Worm (Caenorhabditis elegans) whole organism, L4/young adult: ENCODE measurements around the gene Y67H2A.2.

ENCODE experiments used
- W03F9.2 ChIP-seq: fragments of 150-350 bp; optimal IDR thresholded peaks from 2 replicates; lab custom pipeline; 2014; ENCODE audit warnings: missing biosample characterization, missing genetic modification characterization
- dao-5 ChIP-seq: sonication (generic microtip); optimal IDR thresholded peaks from 2 replicates; lab custom pipeline; 2016; ENCODE audit warnings: missing genotype, missing genetic modification characterization, moderate library complexity, missing compliant biosample characterization
- him-1 ChIP-seq: sonication (generic microtip); optimal IDR thresholded peaks from 2 replicates; lab custom pipeline; 2016; ENCODE audit warnings: missing genotype, missing genetic modification reagents, missing genetic modification characterization, missing compliant biosample characterization

The Y67H2A.2 gene

DNA sequence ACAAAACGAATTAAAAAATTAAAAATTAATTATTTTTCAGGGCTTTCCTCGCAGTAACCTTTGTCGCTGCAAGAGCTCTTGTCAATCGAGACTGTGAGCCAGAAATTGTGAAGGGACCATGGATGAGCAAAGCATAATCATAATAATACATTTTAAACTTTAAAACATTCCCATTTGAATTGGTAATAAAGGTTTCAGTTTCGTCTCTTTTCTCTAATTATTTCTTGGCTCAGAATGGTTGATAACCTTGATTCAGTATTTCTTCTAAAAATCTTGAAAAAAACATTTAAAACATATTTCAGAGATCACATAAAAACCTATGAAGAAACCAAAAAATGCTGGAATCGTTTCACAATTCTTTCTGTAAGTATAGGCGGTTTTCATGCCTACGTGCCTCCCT, 38.7 kb downstream of the Y67H2A.2 start, which contains the start of gene JC8.16:
Gene JC8.16 (plus strand): TSS at position 301 of the 400 bp plus-strand sequence.
- no peak for TF ChIP-seq dao-5 (tag; lab: Kevin White, UChicago)
- TF ChIP-seq him-1 (tag; lab: Kevin White, UChicago), result no peak
- TF ChIP-seq W03F9.2, result no peak

DNA sequence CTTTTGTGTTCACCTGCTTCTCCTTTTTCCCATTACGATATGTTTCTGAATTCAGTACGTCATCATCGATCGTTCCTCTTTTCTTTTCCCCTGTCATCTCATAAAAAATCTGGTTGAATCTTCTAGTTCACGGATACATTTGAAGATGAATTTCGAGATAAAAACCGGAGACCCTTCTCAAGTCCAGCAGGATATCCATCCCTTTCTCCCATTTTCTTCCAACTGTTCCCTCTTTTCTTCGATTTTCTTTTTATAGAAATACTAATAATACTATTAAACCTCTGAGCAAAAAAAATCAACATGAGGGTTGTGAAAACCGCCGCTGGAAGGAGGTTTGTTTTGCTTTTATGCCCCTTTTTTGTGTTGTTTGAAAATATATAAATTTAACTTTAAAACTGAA, 41.7 kb downstream of the Y67H2A.2 start, which contains the start of gene bus-12:
Gene bus-12 (plus strand): TSS at position 301 of the 400 bp plus-strand sequence.
- TF ChIP-seq dao-5 (tag; lab: Kevin White, UChicago) (no peak), W03F9.2 (no peak), him-1 (tag; lab: Kevin White, UChicago) (no peak)

DNA sequence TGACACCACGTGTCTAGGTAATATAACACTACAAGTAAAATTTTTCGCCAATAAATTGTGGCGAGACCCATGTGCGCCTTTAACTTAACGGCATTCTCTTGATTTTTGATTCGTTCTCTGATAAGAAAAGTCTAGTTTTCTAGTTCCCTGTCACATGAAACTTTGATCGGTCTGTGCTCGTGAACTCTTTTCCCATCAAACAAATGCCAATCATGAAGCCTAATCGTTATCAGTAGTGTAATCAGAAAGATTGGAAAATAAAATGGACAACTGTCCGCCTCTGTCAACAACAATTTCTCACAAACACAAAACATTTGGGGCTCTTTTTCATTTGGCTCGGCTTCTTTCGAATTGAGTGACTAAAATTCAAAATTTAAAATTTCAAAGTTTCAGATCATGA, 43.8 kb downstream of the Y67H2A.2 start, which contains the start of gene ttr-45:
Gene ttr-45 (plus strand): TSS at position 385 of the 400 bp plus-strand sequence.
- TF ChIP-seq him-1 (tag; lab: Kevin White, UChicago) (no peak), dao-5 (tag; lab: Kevin White, UChicago) (no peak), W03F9.2 (no peak)

DNA sequence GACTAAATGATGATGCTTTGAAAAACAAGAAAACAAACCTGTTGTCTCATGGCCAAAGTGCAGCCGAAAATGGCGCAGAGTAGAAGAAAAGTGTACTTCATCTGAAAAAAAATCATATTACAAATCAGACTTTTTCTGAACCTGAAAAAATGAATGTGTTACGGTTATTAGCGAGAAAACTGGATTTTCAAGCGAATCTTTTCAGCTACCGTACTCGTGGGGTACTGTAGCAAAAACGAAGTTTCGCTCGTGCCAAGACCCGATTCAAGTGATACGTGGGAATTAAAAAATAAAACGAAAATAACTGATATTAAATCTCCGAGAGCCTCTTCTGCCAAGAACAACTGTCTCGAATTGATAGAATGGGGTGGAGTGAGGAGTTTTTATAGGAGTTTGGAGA, 45.4 kb downstream of the Y67H2A.2 start, which contains the start of gene ttr-51:
Gene ttr-51 (minus strand): TSS at position 101 of the 400 bp plus-strand sequence.
- TF ChIP-seq W03F9.2 (no peak), him-1 (tag; lab: Kevin White, UChicago) (no peak), dao-5 (tag; lab: Kevin White, UChicago) (no peak)

DNA sequence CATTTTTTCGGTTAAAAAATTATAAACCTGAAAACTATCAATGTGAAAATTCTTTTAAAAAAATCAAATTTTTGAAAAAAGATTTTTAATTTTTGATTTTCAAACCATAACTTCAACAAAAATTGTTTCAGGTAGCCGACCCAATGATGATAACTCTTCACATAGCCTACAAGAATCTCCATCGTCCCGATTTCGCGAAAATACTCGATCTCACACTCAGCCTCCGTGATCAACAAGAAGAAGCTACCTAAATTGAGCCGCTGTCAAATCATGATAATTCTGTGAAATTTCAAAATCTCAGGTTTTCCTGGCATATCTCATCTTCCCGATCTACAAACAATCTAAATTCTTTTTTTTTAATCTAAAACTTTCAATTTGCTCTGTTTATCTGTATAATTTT, 47.4 kb downstream of the Y67H2A.2 start:
- TF ChIP-seq him-1 (tag; lab: Kevin White, UChicago) (no peak), W03F9.2 (no peak), dao-5 (tag; lab: Kevin White, UChicago) (no peak)

DNA sequence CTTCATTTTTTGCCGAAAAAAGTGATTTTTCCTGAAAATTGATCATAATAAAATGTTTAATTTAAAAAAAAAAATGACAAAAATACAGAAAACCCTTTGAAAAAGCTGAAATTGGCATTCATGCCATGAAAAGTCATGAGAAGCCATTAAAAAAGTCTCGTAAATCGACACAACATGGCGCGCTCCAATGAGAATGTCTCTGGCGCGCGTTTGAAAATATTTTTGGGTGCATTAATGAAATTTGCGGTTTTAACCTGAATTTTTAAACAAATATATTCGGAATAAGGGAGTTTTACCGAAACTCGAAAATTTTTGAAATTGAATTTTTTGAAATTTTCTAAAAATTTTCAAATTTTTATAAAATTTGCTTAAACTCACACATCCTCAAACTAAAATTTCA, 49.8 kb downstream of the Y67H2A.2 start:
- TF ChIP-seq W03F9.2, result no peak
- TF ChIP-seq him-1 (tag; lab: Kevin White, UChicago), result no peak
- TF ChIP-seq dao-5 (tag; lab: Kevin White, UChicago), result no peak

DNA sequence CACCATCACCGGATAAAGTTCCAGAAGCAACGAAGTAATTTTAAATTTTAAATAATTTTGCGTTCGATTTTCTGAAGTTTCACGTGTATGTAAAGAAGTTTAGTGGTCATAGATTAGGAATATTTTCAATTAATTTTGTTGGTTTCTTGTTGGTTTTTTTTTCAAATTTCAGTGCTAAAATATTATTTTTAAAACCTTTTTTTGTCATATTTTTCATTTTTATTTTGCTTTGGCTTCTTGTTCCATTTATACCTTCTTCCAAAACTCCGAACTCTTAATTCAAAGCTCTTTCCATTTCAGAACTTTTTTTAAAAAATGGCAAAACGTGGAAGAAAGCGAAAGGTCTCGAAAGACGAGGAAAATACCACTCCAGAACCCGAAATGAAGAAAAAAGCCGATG, 50.7 kb downstream of the Y67H2A.2 start, which contains the start of gene JC8.7:
Gene JC8.7 (plus strand): TSS at position 301 of the 400 bp plus-strand sequence.
- TF ChIP-seq him-1 (tag; lab: Kevin White, UChicago) (no peak), W03F9.2 (no peak), dao-5 (tag; lab: Kevin White, UChicago) (no peak)

DNA sequence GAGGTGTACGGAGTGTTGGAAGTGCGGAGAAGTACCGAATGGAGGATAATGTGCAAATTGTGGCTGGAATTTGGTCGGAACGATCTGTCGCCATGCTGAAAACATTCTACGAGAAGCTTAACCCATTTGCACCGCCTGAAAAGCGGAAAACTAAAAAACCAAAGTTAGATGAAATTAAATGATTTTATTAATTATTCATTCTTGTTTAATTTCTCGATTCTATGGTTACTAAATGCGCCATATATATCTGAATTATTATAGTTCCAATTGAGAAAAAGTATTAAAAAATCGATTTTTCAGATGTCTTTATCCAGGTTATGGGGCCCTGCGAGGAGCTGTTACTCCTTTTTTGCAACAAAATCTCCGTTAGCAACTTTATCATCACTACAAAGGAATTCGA, 53.6 kb downstream of the Y67H2A.2 start, which contains the start of gene cox-11:
Gene cox-11 (plus strand): TSS at position 301 of the 400 bp plus-strand sequence.
- TF ChIP-seq him-1 (tag; lab: Kevin White, UChicago), result no peak
- no peak for TF ChIP-seq dao-5 (tag; lab: Kevin White, UChicago)
- TF ChIP-seq W03F9.2, result no peak

DNA sequence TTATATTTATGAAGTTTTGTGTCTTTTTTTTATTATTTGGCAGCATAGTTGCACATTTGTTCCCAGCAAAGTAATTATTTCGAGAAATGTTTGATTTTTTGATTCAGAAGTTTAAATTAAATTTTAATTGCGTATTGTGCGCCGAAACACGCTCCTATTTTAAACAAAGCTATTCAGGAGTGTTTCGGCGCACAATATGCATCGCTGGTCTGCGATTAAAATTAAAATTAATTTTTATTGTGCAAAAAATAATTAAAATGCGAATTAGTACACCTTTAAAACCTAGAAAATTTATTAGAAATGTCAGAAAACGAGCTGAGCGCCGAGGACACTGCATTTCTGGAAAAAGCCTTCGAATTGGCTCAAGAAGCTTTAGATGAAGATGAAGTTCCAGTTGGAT, 54.2 kb downstream of the Y67H2A.2 start, which contains the start of gene JC8.4:
Gene JC8.4 (plus strand): TSS at position 301 of the 400 bp plus-strand sequence.
- TF ChIP-seq him-1 (tag; lab: Kevin White, UChicago) (no peak), dao-5 (tag; lab: Kevin White, UChicago) (no peak), W03F9.2 (no peak)

DNA sequence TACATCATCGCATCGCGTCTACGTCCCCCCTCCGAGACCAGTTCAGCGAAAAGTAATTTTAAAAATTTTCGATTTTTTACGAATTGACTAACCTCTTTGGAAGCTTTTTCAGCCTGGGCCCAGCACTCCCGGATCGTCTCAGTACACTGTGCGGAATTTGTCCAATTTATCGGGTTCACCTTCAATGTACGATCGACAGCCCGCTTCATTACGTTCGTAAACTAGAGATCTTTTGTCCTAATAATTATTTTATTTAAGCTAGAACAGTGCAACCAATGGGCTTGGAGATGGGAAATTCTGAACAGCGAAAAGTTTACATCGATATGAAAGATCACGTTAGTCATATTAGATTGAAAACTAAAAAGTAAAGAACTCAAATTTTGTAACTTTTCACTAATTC, 56.3 kb downstream of the Y67H2A.2 start:
- TF ChIP-seq W03F9.2 (no peak), dao-5 (tag; lab: Kevin White, UChicago) (no peak), him-1 (tag; lab: Kevin White, UChicago) (no peak)

DNA sequence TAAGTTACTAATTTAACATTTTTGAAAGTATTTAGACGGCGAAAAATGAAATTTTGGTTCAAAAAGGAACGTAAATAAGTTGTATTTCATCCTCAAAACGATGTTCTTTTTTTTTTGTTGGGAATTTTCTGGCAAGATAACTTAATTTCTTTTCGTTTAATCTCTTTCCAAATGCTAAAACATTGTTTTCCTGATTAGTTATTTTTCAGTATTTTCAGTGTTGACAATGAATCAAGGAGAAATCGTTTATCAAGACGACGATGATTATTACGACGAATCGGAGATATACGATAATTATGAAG, 56.8 kb downstream of the Y67H2A.2 start, which contains the start of gene lin-54:
Gene lin-54 (plus strand): TSS at position 203 of the 302 bp plus-strand sequence.
- TF ChIP-seq him-1 (tag; lab: Kevin White, UChicago) (no peak), dao-5 (tag; lab: Kevin White, UChicago) (no peak), W03F9.2 (no peak)

DNA sequence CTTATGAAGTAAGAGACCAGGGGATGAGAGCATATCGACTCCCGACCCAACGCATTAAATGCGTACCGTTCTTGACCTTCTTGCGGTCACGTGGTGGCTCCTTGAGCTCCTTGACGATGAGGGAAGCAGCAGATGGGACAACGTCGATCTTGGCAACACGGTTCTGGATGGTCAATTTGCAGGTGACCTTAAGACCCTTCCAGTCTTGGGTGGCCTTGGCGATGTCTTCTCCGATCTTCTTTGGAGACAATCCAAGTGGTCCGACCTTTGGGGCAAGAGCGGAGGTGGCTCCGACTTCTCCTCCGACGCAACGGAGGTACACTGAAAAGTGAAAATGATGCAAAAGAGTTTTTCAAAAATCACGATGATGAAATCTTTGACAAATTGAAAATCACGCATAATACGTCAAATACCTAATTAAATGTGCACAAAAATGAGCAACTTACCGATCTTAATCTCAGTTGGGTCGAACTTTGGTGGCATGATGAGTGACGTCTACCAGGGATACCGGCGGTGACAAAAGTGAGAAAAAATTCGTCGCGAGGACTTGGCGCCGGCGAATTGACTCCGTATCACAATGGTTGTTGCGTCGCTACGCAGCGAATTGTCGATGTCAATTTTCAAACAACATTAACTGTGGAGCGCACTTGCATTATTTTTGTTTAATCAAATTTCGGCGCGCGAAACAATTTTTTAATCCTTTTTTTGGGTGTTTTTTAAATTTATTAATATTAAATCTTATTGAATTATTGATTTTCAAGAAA, 57.4 kb downstream of the Y67H2A.2 start, which contains the start of gene rpl-12:
Gene rpl-12 (minus strand): TSS at position 574 of the 764 bp plus-strand sequence.
- TF ChIP-seq him-1 (tag; lab: Kevin White, UChicago), result peak; percentile 92
- no peak for TF ChIP-seq dao-5 (tag; lab: Kevin White, UChicago)
- peak; percentile 98 for TF ChIP-seq W03F9.2
